Worm (Caenorhabditis elegans) whole organism, early embryonic: ENCODE results near the gene Y77E11A.23.

Source experiments
- ama-1 ChIP-seq: fragments of 150-350 bp; optimal IDR thresholded peaks from 2 replicates; lab custom pipeline; 2014
- hnd-1 ChIP-seq: sonication (generic microtip); optimal IDR thresholded peaks from 2 replicates; lab custom pipeline; 2016; ENCODE audit warnings: missing genetic modification characterization, missing compliant biosample characterization
- scrt-1 ChIP-seq: fragments of 200-800 bp; sonication (Bioruptor generic); IDR thresholded peaks from 2 replicates; pipeline ENCODE4 v1.3.6; 2022; ENCODE audit warnings: missing genetic modification characterization, missing compliant biosample characterization

ce11 chrIV:1391446-1391845 is 38.7 kb downstream of the Y77E11A.23 start:
- TF ChIP-seq hnd-1 (tag; lab: Kevin White, UChicago) (no peak), ama-1 (lab: Kevin White, UChicago) (no peak), scrt-1 (GFP tag; lab: Robert Waterston, UW) (no peak)
